Worm (Caenorhabditis elegans) whole organism, L4 larva: ENCODE data around the gene F38E1.10.

Experiments used
- aly-2 ChIP-seq: sonication (generic microtip); optimal IDR thresholded peaks from 2 replicates; lab custom pipeline; 2018; ENCODE audit warnings: missing biosample characterization, missing genetic modification characterization
- ama-1 ChIP-seq: fragments of 150-350 bp; optimal IDR thresholded peaks from 2 replicates; lab custom pipeline; 2014; ENCODE audit warnings: inconsistent platforms, mixed read lengths
- ceh-44 ChIP-seq: fragments of 200-800 bp; sonication (Bioruptor generic); IDR thresholded peaks from 2 replicates; pipeline ENCODE4 v1.3.6; 2022; ENCODE audit warnings: missing genetic modification reagents, missing genetic modification characterization, missing compliant biosample characterization
- egl-27 ChIP-seq: sonication (generic microtip); optimal IDR thresholded peaks from 3 replicates; lab custom pipeline; 2017; ENCODE audit warnings: missing biosample characterization, missing genetic modification reagents, missing genetic modification characterization
- lin-13 ChIP-seq: fragments of 150-350 bp; optimal IDR thresholded peaks from 2 replicates; lab custom pipeline; 2014; ENCODE audit warnings: missing biosample characterization, missing genetic modification reagents, missing genetic modification characterization
- lin-15B ChIP-seq: fragments of 150-350 bp; sonication (generic microtip); optimal IDR thresholded peaks from 3 replicates; lab custom pipeline; 2014; ENCODE audit warnings: missing biosample characterization, missing genetic modification characterization
- lin-29 ChIP-seq: fragments of 200-800 bp; sonication (Bioruptor generic); IDR thresholded peaks from 2 replicates; pipeline ENCODE4 v1.3.6; 2022; ENCODE audit warnings: missing genetic modification reagents, missing genetic modification characterization, missing compliant biosample characterization
- lsy-2 ChIP-seq, 2 experiments: fragments of 150-350 bp in 1 of 2; sonication (generic microtip) in 1 of 2; optimal IDR thresholded peaks; 2 replicates each; lab custom pipeline; 2014 to 2017; ENCODE audit warnings: missing biosample characterization in 2 of 2, missing genetic modification characterization in 2 of 2
- nhr-11 ChIP-seq: fragments of 150-350 bp; optimal IDR thresholded peaks from 2 replicates; lab custom pipeline; 2014; ENCODE audit warnings: missing biosample characterization, missing genetic modification characterization
- nhr-28 ChIP-seq: fragments of 150-350 bp; optimal IDR thresholded peaks from 2 replicates; lab custom pipeline; 2014; ENCODE audit warnings: missing biosample characterization, missing genetic modification characterization
- nhr-76 ChIP-seq: fragments of 150-350 bp; optimal IDR thresholded peaks from 2 replicates; lab custom pipeline; 2014; ENCODE audit warnings: missing biosample characterization, missing genetic modification characterization
- unc-62 ChIP-seq, 3 experiments: fragments of 150-350 bp in 1 of 3; sonication (generic microtip); optimal IDR thresholded peaks in 2 of 3; peaks in 1 of 3; 1 replicate in 1 of 3; 2 replicates in 2 of 3; lab custom pipeline; 2014 to 2017; ENCODE audit warnings: missing biosample characterization in 3 of 3, missing genetic modification characterization in 3 of 3, missing genetic modification reagents in 3 of 3, missing genotype in 1 of 3

ce11 chrV:8402392-8402791, 27.1 kb upstream of the F38E1.10 start, which contains the start of gene F52E1.9:
- TF ChIP-seq unc-62 (GFP tag; optimal IDR thresholded peaks at IDR 0.05 in 1 of 2; lab: Kevin White, UChicago) (no peak), unc-62 (tag; optimal IDR thresholded peaks at IDR 0.05; lab: Kevin White, UChicago) (no peak), ama-1 (lab: Kevin White, UChicago) (no peak), nhr-28 (tag; lab: Kevin White, UChicago) (no peak), aly-2 (no peak), ceh-44 (GFP tag; lab: Robert Waterston, UW) (no peak), lin-29 (GFP tag; lab: Robert Waterston, UW) (no peak), lin-15B (tag; lab: Kevin White, UChicago) (no peak), egl-27 (no peak), lsy-2 (tag; optimal IDR thresholded peaks at IDR 0.05; lab: Kevin White, UChicago) (peak in 1 of 2 experiments; percentile 16), nhr-11 (tag; lab: Kevin White, UChicago) (no peak), lin-13 (GFP tag; lab: Kevin White, UChicago) (no peak), nhr-76 (tag; lab: Kevin White, UChicago) (no peak)
